Fruit fly (Drosophila melanogaster) S2 (cell line): ENCODE results near the gene tyn.

Experiments
- CG8478 ChIP-seq: fragments of >200 bp; optimal IDR thresholded peaks from 2 replicates; lab custom pipeline; 2018
- CTCF ChIP-seq, 2 experiments: fragments of >200 bp; optimal IDR thresholded peaks; 2 replicates each; lab custom pipeline; 2018

Gene tyn

dm6 chrX:140018-140417 lies at the start of gene tyn:
Gene tyn, plus strand, starts transcription at chrX:140318.
- TF ChIP-seq CG8478 (lab: Kevin White, UChicago) (no peak), CTCF (optimal IDR thresholded peaks at IDR 0.05; lab: Kevin White, UChicago) (no peak)

- TF ChIP-seq CG8478 (lab: Kevin White, UChicago) (no peak), CTCF (optimal IDR thresholded peaks at IDR 0.05; lab: Kevin White, UChicago) (no peak)
Measured at dm6 chrX:115006-115405, 25.1 kb upstream of the tyn start.

dm6 chrX:123799-124198 lies 16.3 kb upstream of the tyn start:
- TF ChIP-seq CG8478 (lab: Kevin White, UChicago) (no peak), CTCF (optimal IDR thresholded peaks at IDR 0.05; lab: Kevin White, UChicago) (peak in 1 of 2 experiments; percentile 31)

dm6 chrX:126614-127013 lies 13.5 kb upstream of the tyn start, which contains the start of gene CG17636:
Gene CG17636, minus strand, starts transcription at chrX:126714.
- TF ChIP-seq CG8478 (lab: Kevin White, UChicago) (no peak), CTCF (optimal IDR thresholded peaks at IDR 0.05; lab: Kevin White, UChicago) (no peak)

dm6 chrX:127350-127768 lies 12.8 kb upstream of the tyn start, which contains the start of gene RhoGAP1A:
Gene RhoGAP1A, plus strand, starts transcription at chrX:127449.
- no peak for TF ChIP-seq CTCF (optimal IDR thresholded peaks at IDR 0.05; lab: Kevin White, UChicago)
- TF ChIP-seq CG8478 (lab: Kevin White, UChicago): no peak

- TF ChIP-seq CTCF (optimal IDR thresholded peaks at IDR 0.05; lab: Kevin White, UChicago) (no peak), CG8478 (lab: Kevin White, UChicago) (no peak)
Measured at dm6 chrX:130555-130954, 9.6 kb upstream of the tyn start.

- TF ChIP-seq CTCF (optimal IDR thresholded peaks at IDR 0.05; lab: Kevin White, UChicago): no peak
- no peak for TF ChIP-seq CG8478 (lab: Kevin White, UChicago)
Measured at dm6 chrX:141961-142360, 1.8 kb downstream of the tyn start.

- TF ChIP-seq CG8478 (lab: Kevin White, UChicago) (no peak), CTCF (optimal IDR thresholded peaks at IDR 0.05; lab: Kevin White, UChicago) (no peak)
Measured at dm6 chrX:145081-145480, 5.0 kb downstream of the tyn start.

- no peak for TF ChIP-seq CG8478 (lab: Kevin White, UChicago)
- TF ChIP-seq CTCF (optimal IDR thresholded peaks at IDR 0.05; lab: Kevin White, UChicago): no peak
Measured at dm6 chrX:148326-148725, 8.2 kb downstream of the tyn start, which contains the start of gene CG17707. Gene CG17707, minus strand, starts transcription at chrX:148426.

dm6 chrX:169571-169970 lies 29.5 kb downstream of the tyn start:
- no peak for TF ChIP-seq CG8478 (lab: Kevin White, UChicago)
- TF ChIP-seq CTCF (optimal IDR thresholded peaks at IDR 0.05; lab: Kevin White, UChicago): no peak

dm6 chrX:173544-173943 lies 33.4 kb downstream of the tyn start:
- TF ChIP-seq CG8478 (lab: Kevin White, UChicago) (no peak), CTCF (optimal IDR thresholded peaks at IDR 0.05; lab: Kevin White, UChicago) (no peak)

dm6 chrX:175542-176197 lies 35.6 kb downstream of the tyn start:
- TF ChIP-seq CTCF (optimal IDR thresholded peaks at IDR 0.05; lab: Kevin White, UChicago): no peak
- TF ChIP-seq CG8478 (lab: Kevin White, UChicago): no peak

dm6 chrX:180462-180861 lies 40.3 kb downstream of the tyn start:
- TF ChIP-seq CG8478 (lab: Kevin White, UChicago) (no peak), CTCF (optimal IDR thresholded peaks at IDR 0.05; lab: Kevin White, UChicago) (no peak)

dm6 chrX:191046-191445 lies 50.9 kb downstream of the tyn start:
- TF ChIP-seq CTCF (optimal IDR thresholded peaks at IDR 0.05; lab: Kevin White, UChicago): no peak
- no peak for TF ChIP-seq CG8478 (lab: Kevin White, UChicago)

dm6 chrX:245802-246201 lies 105.7 kb downstream of the tyn start, which contains the start of the genes CG3038 and G9a:
Gene CG3038, minus strand, starts transcription at chrX:245856.
Gene G9a, plus strand, starts transcription at chrX:245978.
- TF ChIP-seq CTCF (optimal IDR thresholded peaks at IDR 0.05; lab: Kevin White, UChicago) (peak; percentile 2 to 41), CG8478 (lab: Kevin White, UChicago) (no peak)

- TF ChIP-seq CG8478 (lab: Kevin White, UChicago) (no peak), CTCF (optimal IDR thresholded peaks at IDR 0.05; lab: Kevin White, UChicago) (no peak)
Measured at dm6 chrX:247329-247728, 107.2 kb downstream of the tyn start.
